Fruit fly (Drosophila melanogaster): ENCODE data around the gene ps.

Gene ps

dm6 chr3R:9491065-9491567, 73.4 kb downstream of the ps start:
- TF ChIP-seq CG8119 (GFP tag; IDR thresholded peaks at IDR 0.05) = no peak
- no peak for TF ChIP-seq fd85E (GFP tag; optimal IDR thresholded peaks at IDR 0.05)
- TF ChIP-seq CG7368 (GFP tag; optimal IDR thresholded peaks at IDR 0.05) = peak; percentile 12
- TF ChIP-seq pdm3 (GFP tag; optimal IDR thresholded peaks at IDR 0.05) = no peak
- TF ChIP-seq CG6854 (GFP tag; optimal IDR thresholded peaks at IDR 0.05) = peak; percentile 31
- TF ChIP-seq CG9139 (GFP tag; optimal IDR thresholded peaks at IDR 0.05) = no peak
- TF ChIP-seq Gug (GFP tag; IDR thresholded peaks at IDR 0.05) = 0 out of 2 replicates have a peak, but pooled peaks have one; percentile 8
- TF ChIP-seq fkh (GFP tag; optimal IDR thresholded peaks at IDR 0.05) = peak; percentile 1

dm6 chr3R:9492100-9492499, 74.4 kb downstream of the ps start:
- no peak for TF ChIP-seq Met (GFP tag; optimal IDR thresholded peaks at IDR 0.05)
- TF ChIP-seq CG34406 (GFP tag; optimal IDR thresholded peaks at IDR 0.05) = no peak
- no peak for TF ChIP-seq CG6854 (GFP tag; optimal IDR thresholded peaks at IDR 0.05)
- TF ChIP-seq CG9139 (GFP tag; optimal IDR thresholded peaks at IDR 0.05) = no peak
- TF ChIP-seq CG3032 (tag; optimal IDR thresholded peaks at IDR 0.05) = no peak
- TF ChIP-seq ss (GFP tag; optimal IDR thresholded peaks at IDR 0.05) = no peak
- no peak for TF ChIP-seq Sox14 (GFP tag; optimal IDR thresholded peaks at IDR 0.05)
- TF ChIP-seq net (GFP tag; optimal IDR thresholded peaks at IDR 0.05) = no peak
- TF ChIP-seq Hr39 (GFP tag; optimal IDR thresholded peaks at IDR 0.05) = no peak
- TF ChIP-seq Sox15 (GFP tag; optimal IDR thresholded peaks at IDR 0.05) = no peak
- TF ChIP-seq OdsH (GFP tag; optimal IDR thresholded peaks at IDR 0.05) = no peak
- TF ChIP-seq CG8119 (GFP tag; IDR thresholded peaks at IDR 0.05) = no peak
- no peak for TF ChIP-seq eg (GFP tag; IDR thresholded peaks at IDR 0.05)

dm6 chr3R:9493627-9494626, 76.2 kb downstream of the ps start, which contains the start of gene CG16779:
CG16779 (minus strand) TSS chr3R:9493677.
- peak; percentile 61 for TF ChIP-seq Eip78C (GFP tag)
- no peak for TF ChIP-seq Lpt (GFP tag; optimal IDR thresholded peaks at IDR 0.05)
- peak; percentile 7 for TF ChIP-seq topi (GFP tag; optimal IDR thresholded peaks at IDR 0.05)
- TF ChIP-seq CG6276 (GFP tag; optimal IDR thresholded peaks at IDR 0.05) = no peak
- no peak for TF ChIP-seq dac (GFP tag; optimal IDR thresholded peaks at IDR 0.05)
- TF ChIP-seq CG1621 (tag; optimal IDR thresholded peaks at IDR 0.05) = peak; percentile 52
- TF ChIP-seq lz (GFP tag; optimal IDR thresholded peaks at IDR 0.05) = peak; percentile 42
- no peak for TF ChIP-seq CG6808 (GFP tag; optimal IDR thresholded peaks at IDR 0.05)
- no peak for TF ChIP-seq CG6854 (GFP tag; optimal IDR thresholded peaks at IDR 0.05)
- TF ChIP-seq CG4318 (GFP tag; optimal IDR thresholded peaks at IDR 0.05) = peak; percentile 2
- no peak for TF ChIP-seq cyc (GFP tag; optimal IDR thresholded peaks at IDR 0.05)
- TF ChIP-seq Blimp-1 (GFP tag; optimal IDR thresholded peaks at IDR 0.05) = no peak
- TF ChIP-seq CG7368 (GFP tag; optimal IDR thresholded peaks at IDR 0.05) = no peak
- no peak for TF ChIP-seq CG8319 (GFP tag; optimal IDR thresholded peaks at IDR 0.05)
- TF ChIP-seq Gug (GFP tag; IDR thresholded peaks at IDR 0.05) = no peak
- no peak for TF ChIP-seq CG6163 (GFP tag; IDR thresholded peaks at IDR 0.05)
- peak; percentile 28 for TF ChIP-seq Ets96B (tag; optimal IDR thresholded peaks at IDR 0.05)
- no peak for TF ChIP-seq Eip75B (GFP tag; optimal IDR thresholded peaks at IDR 0.05)
- TF ChIP-seq fd59A (GFP tag; optimal IDR thresholded peaks at IDR 0.05) = no peak
- TF ChIP-seq CG15336 (GFP tag; IDR thresholded peaks at IDR 0.05) = no peak
- TF ChIP-seq Met (GFP tag; optimal IDR thresholded peaks at IDR 0.05) = peak; percentile 40
- no peak for TF ChIP-seq achi (GFP tag; optimal IDR thresholded peaks at IDR 0.05)
- peak; percentile 27 for TF ChIP-seq Hr4 (GFP tag; optimal IDR thresholded peaks at IDR 0.05)
- TF ChIP-seq esn (GFP tag; optimal IDR thresholded peaks at IDR 0.05) = peak; percentile 53
- TF ChIP-seq CG31627 (GFP tag; optimal IDR thresholded peaks at IDR 0.05) = peak; percentile 38
- no peak for TF ChIP-seq salr (GFP tag; optimal IDR thresholded peaks at IDR 0.05)
- TF ChIP-seq CG11902 (GFP tag; optimal IDR thresholded peaks at IDR 0.05) = no peak
- TF ChIP-seq eg (GFP tag; IDR thresholded peaks at IDR 0.05) = no peak
- no peak for TF ChIP-seq CG34406 (GFP tag; optimal IDR thresholded peaks at IDR 0.05)
- peak; percentile 29 for TF ChIP-seq CG6792 (GFP tag; optimal IDR thresholded peaks at IDR 0.05)
- peak; percentile 48 for TF ChIP-seq Smox (GFP tag; optimal IDR thresholded peaks at IDR 0.05)
- TF ChIP-seq CG8632 (GFP tag; optimal IDR thresholded peaks at IDR 0.05) = no peak
- TF ChIP-seq spab (GFP tag; optimal IDR thresholded peaks at IDR 0.05) = peak; percentile 9
- peak; percentile 2 for TF ChIP-seq net (GFP tag; optimal IDR thresholded peaks at IDR 0.05)

All from whole organism, prepupa.